Fruit fly (Drosophila melanogaster): Measurements from ENCODE around the gene CG14893.

- TF ChIP-seq CG12768 (GFP tag; optimal IDR thresholded peaks at IDR 0.05): no peak
- no peak for TF ChIP-seq kay (GFP tag; ENCODE audit: borderline replicate concordance)
- TF ChIP-seq pad (GFP tag; optimal IDR thresholded peaks at IDR 0.05): no peak
Measured at dm6 chr3R:16617650-16618049, 2.9 kb upstream of the CG14893 start, which contains the start of gene CG17560.

Data from whole organism, adult.